Worm (Caenorhabditis elegans) whole organism, L4 larva: ENCODE results near the gene C38H2.3.

ENCODE experiments used
- F26F4.8 ChIP-seq: fragments of 200-800 bp; sonication (Bioruptor generic); conservative IDR thresholded peaks from 2 replicates; pipeline ENCODE4 v1.3.6; 2022; ENCODE audit warnings: missing genetic modification characterization, missing compliant biosample characterization
- F37D6.2 ChIP-seq: sonication (generic microtip); optimal IDR thresholded peaks from 2 replicates; lab custom pipeline; 2016; ENCODE audit warnings: mild to moderate bottlenecking, missing genetic modification characterization, missing compliant biosample characterization
- F44E2.7 ChIP-seq: fragments of 200-800 bp; sonication (Bioruptor generic); IDR thresholded peaks from 2 replicates; pipeline ENCODE4 v2.1.2; 2022; ENCODE audit warnings: missing genetic modification characterization, missing compliant biosample characterization
- F49E8.2 ChIP-seq: sonication (generic microtip); optimal IDR thresholded peaks from 2 replicates; lab custom pipeline; 2016; ENCODE audit warnings: missing compliant biosample characterization, mild to moderate bottlenecking, missing genetic modification characterization, borderline replicate concordance
- R02D3.7 ChIP-seq: fragments of 150-350 bp; sonication (generic microtip); optimal IDR thresholded peaks from 3 replicates; lab custom pipeline; 2014; ENCODE audit warnings: missing biosample characterization, missing genetic modification characterization
- Y75B8A.6 ChIP-seq: fragments of 200-800 bp; sonication (Bioruptor generic); IDR thresholded peaks from 2 replicates; pipeline ENCODE4 v1.3.6; 2022; ENCODE audit warnings: missing genetic modification reagents, missing genetic modification characterization, missing compliant biosample characterization
- ZK337.2 ChIP-seq: fragments of 200-800 bp; sonication (Bioruptor generic); IDR thresholded peaks from 2 replicates; pipeline ENCODE4 v1.3.6; 2022; ENCODE audit warnings: missing genetic modification reagents, missing genetic modification characterization, missing compliant biosample characterization
- aly-2 ChIP-seq: sonication (generic microtip); optimal IDR thresholded peaks from 2 replicates; lab custom pipeline; 2018; ENCODE audit warnings: missing biosample characterization, missing genetic modification characterization
- ama-1 ChIP-seq: fragments of 150-350 bp; optimal IDR thresholded peaks from 2 replicates; lab custom pipeline; 2014; ENCODE audit warnings: inconsistent platforms, mixed read lengths
- attf-4 ChIP-seq: sonication (generic microtip); optimal IDR thresholded peaks from 3 replicates; lab custom pipeline; 2017; ENCODE audit warnings: missing biosample characterization, missing genetic modification characterization
- ceh-28 ChIP-seq: fragments of 150-350 bp; optimal IDR thresholded peaks from 2 replicates; lab custom pipeline; 2014; ENCODE audit warnings: missing biosample characterization, missing genetic modification reagents, missing genetic modification characterization
- ceh-44 ChIP-seq: fragments of 200-800 bp; sonication (Bioruptor generic); IDR thresholded peaks from 2 replicates; pipeline ENCODE4 v1.3.6; 2022; ENCODE audit warnings: missing genetic modification reagents, missing genetic modification characterization, missing compliant biosample characterization
- ceh-82 ChIP-seq: sonication (generic microtip); optimal IDR thresholded peaks from 2 replicates; lab custom pipeline; 2017; ENCODE audit warnings: missing biosample characterization, missing genetic modification characterization
- daf-12 ChIP-seq: fragments of 150-350 bp; optimal IDR thresholded peaks from 2 replicates; lab custom pipeline; 2014; ENCODE audit warnings: missing biosample characterization, missing genetic modification reagents, missing genetic modification characterization
- daf-16 ChIP-seq, 3 experiments: sonication (generic microtip); optimal IDR thresholded peaks; 2 replicates each; lab custom pipeline; 2016 to 2017; ENCODE audit warnings: missing genetic modification characterization in 3 of 3, missing genetic modification reagents in 3 of 3, mild to moderate bottlenecking in 2 of 3, missing compliant biosample characterization in 2 of 3, missing biosample characterization in 1 of 3, moderate library complexity in 1 of 3
- daf-19 ChIP-seq: fragments of 200-800 bp; sonication (Bioruptor generic); conservative IDR thresholded peaks from 2 replicates; pipeline ENCODE4 v1.3.6; 2022; ENCODE audit warnings: missing genetic modification characterization, missing compliant biosample characterization
- dmd-6 ChIP-seq: fragments of 200-800 bp; sonication (Bioruptor generic); IDR thresholded peaks from 2 replicates; pipeline ENCODE4 v1.3.6; 2022; ENCODE audit warnings: missing genetic modification reagents, missing genetic modification characterization, missing compliant biosample characterization
- dmd-9 ChIP-seq: fragments of 200-800 bp; sonication (Bioruptor generic); IDR thresholded peaks from 2 replicates; pipeline ENCODE4 v1.3.6; 2022; ENCODE audit warnings: missing genetic modification reagents, missing genetic modification characterization, missing compliant biosample characterization
- dpl-1 ChIP-seq: fragments of 150-350 bp; optimal IDR thresholded peaks from 2 replicates; lab custom pipeline; 2014; ENCODE audit warnings: missing biosample characterization, missing genetic modification reagents, missing genetic modification characterization
- duxl-1 ChIP-seq: sonication (generic microtip); optimal IDR thresholded peaks from 2 replicates; lab custom pipeline; 2016; ENCODE audit warnings: mild to moderate bottlenecking, missing genetic modification characterization, moderate library complexity, missing compliant biosample characterization; ENCODE audit not compliant: poor library complexity
- egl-27 ChIP-seq: sonication (generic microtip); optimal IDR thresholded peaks from 3 replicates; lab custom pipeline; 2017; ENCODE audit warnings: missing biosample characterization, missing genetic modification reagents, missing genetic modification characterization
- egl-43 ChIP-seq: fragments of 200-800 bp; sonication (Bioruptor generic); IDR thresholded peaks from 2 replicates; pipeline ENCODE4 v1.3.6; 2022; ENCODE audit warnings: missing genetic modification reagents, missing genetic modification characterization, missing compliant biosample characterization
- fos-1 ChIP-seq: fragments of 150-350 bp; optimal IDR thresholded peaks from 2 replicates; lab custom pipeline; 2014; ENCODE audit warnings: missing biosample characterization, missing genetic modification characterization
- hif-1 ChIP-seq, 2 experiments: sonication (generic microtip); optimal IDR thresholded peaks; 2 replicates each; lab custom pipeline; 2016 to 2017; ENCODE audit warnings: missing compliant biosample characterization in 2 of 2, missing genetic modification characterization in 2 of 2, missing genetic modification reagents in 2 of 2, missing genotype in 2 of 2, mild to moderate bottlenecking in 1 of 2
- hlh-11 ChIP-seq: fragments of 200-800 bp; sonication (Bioruptor generic); optimal IDR thresholded peaks from 2 replicates; lab custom pipeline; 2018; ENCODE audit warnings: mild to moderate bottlenecking, missing genetic modification characterization, missing compliant biosample characterization
- hmg-1.1 ChIP-seq: fragments of 200-800 bp; sonication (Bioruptor generic); IDR thresholded peaks from 2 replicates; pipeline ENCODE4 v1.3.6; 2022; ENCODE audit warnings: missing genetic modification reagents, missing genetic modification characterization, missing compliant biosample characterization
- lim-7 ChIP-seq: fragments of 200-800 bp; sonication (Bioruptor generic); IDR thresholded peaks from 2 replicates; pipeline ENCODE4 v1.3.6; 2022; ENCODE audit warnings: missing genetic modification characterization, missing compliant biosample characterization
- lin-15B ChIP-seq: fragments of 150-350 bp; sonication (generic microtip); optimal IDR thresholded peaks from 3 replicates; lab custom pipeline; 2014; ENCODE audit warnings: missing biosample characterization, missing genetic modification characterization
- lin-29 ChIP-seq: fragments of 200-800 bp; sonication (Bioruptor generic); IDR thresholded peaks from 2 replicates; pipeline ENCODE4 v1.3.6; 2022; ENCODE audit warnings: missing genetic modification reagents, missing genetic modification characterization, missing compliant biosample characterization
- lin-38 ChIP-seq: fragments of 200-800 bp; sonication (Bioruptor generic); IDR thresholded peaks from 2 replicates; pipeline ENCODE4 v1.3.6; 2022; ENCODE audit warnings: missing genetic modification reagents, missing genetic modification characterization, missing compliant biosample characterization
- madf-9 ChIP-seq: fragments of 200-800 bp; sonication (Bioruptor generic); conservative IDR thresholded peaks from 2 replicates; pipeline ENCODE4 v1.3.6; 2022; ENCODE audit warnings: missing genetic modification reagents, missing genetic modification characterization, missing compliant biosample characterization
- mdt-29 ChIP-seq: fragments of 200-800 bp; sonication (Bioruptor generic); IDR thresholded peaks from 2 replicates; pipeline ENCODE4 v1.3.6; 2022; ENCODE audit warnings: missing genetic modification reagents, missing genetic modification characterization, missing compliant biosample characterization
- mep-1 ChIP-seq: fragments of 150-350 bp; sonication (generic microtip); optimal IDR thresholded peaks from 3 replicates; lab custom pipeline; 2014; ENCODE audit warnings: missing biosample characterization, missing genetic modification characterization
- mxl-2 ChIP-seq: fragments of 200-800 bp; sonication (Bioruptor generic); conservative IDR thresholded peaks from 2 replicates; pipeline ENCODE4 v1.3.6; 2022; ENCODE audit warnings: missing genetic modification reagents, missing genetic modification characterization, missing compliant biosample characterization
- mxl-3 ChIP-seq: fragments of 200-800 bp; sonication (Bioruptor generic); optimal IDR thresholded peaks from 2 replicates; lab custom pipeline; 2018; ENCODE audit warnings: mild to moderate bottlenecking, missing genetic modification characterization, missing compliant biosample characterization
- nhr-111 ChIP-seq: fragments of 200-800 bp; sonication (Bioruptor generic); optimal IDR thresholded peaks from 2 replicates; lab custom pipeline; 2018; ENCODE audit warnings: mild to moderate bottlenecking, missing genetic modification characterization, missing compliant biosample characterization
- nhr-28 ChIP-seq: fragments of 150-350 bp; optimal IDR thresholded peaks from 2 replicates; lab custom pipeline; 2014; ENCODE audit warnings: missing biosample characterization, missing genetic modification characterization
- nhr-42 ChIP-seq: fragments of 200-800 bp; sonication (Bioruptor generic); IDR thresholded peaks from 2 replicates; pipeline ENCODE4 v1.3.6; 2022; ENCODE audit warnings: missing genetic modification characterization, missing compliant biosample characterization
- nhr-48 ChIP-seq: sonication (generic microtip); optimal IDR thresholded peaks from 2 replicates; lab custom pipeline; 2016; ENCODE audit warnings: mild to moderate bottlenecking, missing genetic modification characterization, missing compliant biosample characterization
- nhr-76 ChIP-seq: fragments of 150-350 bp; optimal IDR thresholded peaks from 2 replicates; lab custom pipeline; 2014; ENCODE audit warnings: missing biosample characterization, missing genetic modification characterization
- pqm-1 ChIP-seq: sonication (generic microtip); optimal IDR thresholded peaks from 2 replicates; lab custom pipeline; 2017; ENCODE audit warnings: missing biosample characterization, missing genetic modification characterization
- rbr-2 ChIP-seq: sonication (generic microtip); optimal IDR thresholded peaks from 2 replicates; lab custom pipeline; 2016; ENCODE audit warnings: missing genotype, missing genetic modification characterization, missing compliant biosample characterization
- saeg-2 ChIP-seq: fragments of 200-800 bp; sonication (Bioruptor generic); IDR thresholded peaks from 2 replicates; pipeline ENCODE4 v1.3.6; 2022; ENCODE audit warnings: missing genetic modification reagents, missing genetic modification characterization, missing compliant biosample characterization
- sdz-12 ChIP-seq: fragments of 200-800 bp; sonication (Bioruptor generic); optimal IDR thresholded peaks from 2 replicates; lab custom pipeline; 2018; ENCODE audit warnings: mild to moderate bottlenecking, missing genetic modification characterization, missing compliant biosample characterization
- skn-1 ChIP-seq: fragments of 150-350 bp; optimal IDR thresholded peaks from 2 replicates; lab custom pipeline; 2014; ENCODE audit warnings: missing biosample characterization, missing genetic modification characterization
- spr-3 ChIP-seq: fragments of 200-800 bp; sonication (Bioruptor generic); optimal IDR thresholded peaks from 2 replicates; lab custom pipeline; 2018; ENCODE audit warnings: mild to moderate bottlenecking, missing genetic modification characterization, missing compliant biosample characterization
- tra-1 ChIP-seq: fragments of 200-800 bp; sonication (Bioruptor generic); IDR thresholded peaks from 2 replicates; pipeline ENCODE4 v1.3.6; 2022; ENCODE audit warnings: missing genetic modification reagents, missing genetic modification characterization, missing compliant biosample characterization
- unc-130 ChIP-seq: sonication (generic microtip); optimal IDR thresholded peaks from 2 replicates; lab custom pipeline; 2016; ENCODE audit warnings: missing genetic modification reagents, missing genetic modification characterization, missing compliant biosample characterization
- unc-39 ChIP-seq: sonication (generic microtip); optimal IDR thresholded peaks from 2 replicates; lab custom pipeline; 2017; ENCODE audit warnings: missing biosample characterization, missing genetic modification characterization
- unc-62 ChIP-seq, 3 experiments: fragments of 150-350 bp in 1 of 3; sonication (generic microtip); optimal IDR thresholded peaks in 2 of 3; peaks in 1 of 3; 1 replicate in 1 of 3; 2 replicates in 2 of 3; lab custom pipeline; 2014 to 2017; ENCODE audit warnings: missing biosample characterization in 3 of 3, missing genetic modification characterization in 3 of 3, missing genetic modification reagents in 3 of 3, missing genotype in 1 of 3
- zag-1 ChIP-seq: fragments of 150-350 bp; optimal IDR thresholded peaks from 2 replicates; lab custom pipeline; 2014; ENCODE audit warnings: missing biosample characterization, missing genetic modification characterization
- ztf-11 ChIP-seq: fragments of 150-350 bp; optimal IDR thresholded peaks from 2 replicates; lab custom pipeline; 2014; ENCODE audit warnings: missing biosample characterization, missing genetic modification characterization

Gene C38H2.3

ce11 chrIII:10355382-10355781, 31.0 kb downstream of the C38H2.3 start, which contains the start of gene spp-1 (continued):
- TF ChIP-seq nhr-48 (tag; lab: Kevin White, UChicago) (peak; percentile 57), lin-29 (GFP tag; lab: Robert Waterston, UW) (no peak), hif-1 (tag; optimal IDR thresholded peaks at IDR 0.05; lab: Kevin White, UChicago) (no peak), F37D6.2 (tag; lab: Kevin White, UChicago) (no peak), attf-4 (tag; lab: Kevin White, UChicago) (no peak), mxl-3 (GFP tag; lab: Kevin White, UChicago) (no peak), aly-2 (tag; lab: Kevin White, UChicago) (no peak), egl-27 (tag; lab: Kevin White, UChicago) (no peak), rbr-2 (no peak), hmg-1.1 (no peak), ztf-11 (tag; lab: Kevin White, UChicago) (no peak), ama-1 (peak; percentile 81), egl-43 (no peak), F26F4.8 (GFP tag; lab: Robert Waterston, UW) (no peak), R02D3.7 (tag; lab: Kevin White, UChicago) (no peak), madf-9 (GFP tag; lab: Robert Waterston, UW) (no peak), mep-1 (tag; lab: Kevin White, UChicago) (peak; percentile 41), unc-130 (GFP tag; lab: Kevin White, UChicago) (no peak), duxl-1 (no peak), ceh-44 (GFP tag; lab: Robert Waterston, UW) (no peak), hlh-11 (peak; percentile 84), F49E8.2 (tag; lab: Kevin White, UChicago) (no peak), saeg-2 (no peak), lin-15B (tag; lab: Kevin White, UChicago) (no peak), tra-1 (GFP tag; lab: Robert Waterston, UW) (no peak), dpl-1 (GFP tag; lab: Kevin White, UChicago) (no peak), nhr-28 (tag; lab: Kevin White, UChicago) (peak; percentile 58), daf-19 (GFP tag; lab: Robert Waterston, UW) (no peak), nhr-76 (tag; lab: Kevin White, UChicago) (no peak), spr-3 (GFP tag; lab: Kevin White, UChicago) (no peak), ceh-82 (no peak), sdz-12 (GFP tag; lab: Kevin White, UChicago) (no peak), daf-16 (GFP tag; optimal IDR thresholded peaks at IDR 0.05; lab: Kevin White, UChicago) (no peak), daf-16 (tag; optimal IDR thresholded peaks at IDR 0.05; lab: Kevin White, UChicago) (peak; percentile 87), nhr-111 (GFP tag; lab: Kevin White, UChicago) (no peak), dmd-9 (GFP tag; lab: Robert Waterston, UW) (no peak), dmd-6 (GFP tag; lab: Robert Waterston, UW) (peak; percentile 67), fos-1 (no peak), daf-12 (tag; lab: Kevin White, UChicago) (no peak), unc-39 (tag; lab: Kevin White, UChicago) (no peak), ceh-28 (tag; lab: Kevin White, UChicago) (no peak), ZK337.2 (GFP tag; lab: Robert Waterston, UW) (no peak), unc-62 (GFP tag; optimal IDR thresholded peaks at IDR 0.05 in 1 of 2; lab: Kevin White, UChicago) (no peak), unc-62 (tag; optimal IDR thresholded peaks at IDR 0.05; lab: Kevin White, UChicago) (no peak), lin-38 (GFP tag; lab: Robert Waterston, UW) (no peak; the same call in 1 of the 2 replicates), zag-1 (no peak), lim-7 (GFP tag; lab: Robert Waterston, UW) (no peak), Y75B8A.6 (GFP tag; lab: Robert Waterston, UW) (no peak), mdt-29 (GFP tag; lab: Robert Waterston, UW) (no peak), nhr-42 (GFP tag; lab: Robert Waterston, UW) (no peak), pqm-1 (tag; lab: Kevin White, UChicago) (peak; percentile 86), mxl-2 (GFP tag; lab: Robert Waterston, UW) (no peak), skn-1 (tag; lab: Kevin White, UChicago) (no peak), F44E2.7 (GFP tag; lab: Robert Waterston, UW) (no peak)
